Worm (Caenorhabditis elegans) whole organism, midembryonic: Measurements from ENCODE around the gene stau-1.

Experiments
- flt-1 ChIP-seq: fragments of 200-800 bp; sonication (Bioruptor generic); IDR thresholded peaks from 2 replicates; pipeline ENCODE4 v1.3.6; 2022; ENCODE audit warnings: missing genetic modification characterization, missing compliant biosample characterization
- klf-2 ChIP-seq: fragments of 200-800 bp; sonication (Bioruptor generic); conservative IDR thresholded peaks from 2 replicates; pipeline ENCODE4 v1.3.6; 2022; ENCODE audit warnings: missing genetic modification reagents, missing genetic modification characterization, missing compliant biosample characterization
- med-1 ChIP-seq: sonication (generic microtip); optimal IDR thresholded peaks from 2 replicates; lab custom pipeline; 2017; ENCODE audit warnings: missing genetic modification characterization, mild to moderate bottlenecking, missing compliant biosample characterization, antibody characterized with exemption, missing genetic modification reagents; ENCODE audit not compliant: insufficient read depth
- ztf-23 ChIP-seq: fragments of 200-800 bp; sonication (Bioruptor generic); IDR thresholded peaks from 2 replicates; pipeline ENCODE4 v1.3.6; 2022; ENCODE audit warnings: missing genetic modification reagents, missing genetic modification characterization, missing compliant biosample characterization

- no peak for TF ChIP-seq flt-1
- no peak for TF ChIP-seq med-1 (GFP tag; lab: Kevin White, UChicago)
- no peak for TF ChIP-seq klf-2 (GFP tag; lab: Robert Waterston, UW)
- no peak for TF ChIP-seq ztf-23 (GFP tag; lab: Robert Waterston, UW)
These were observed 17.9 kb upstream of the stau-1 start for ce11 chrX:1052960-1053359.
